Fruit fly (Drosophila melanogaster) Kc167 (cell line): ENCODE data around the gene CG9109.

Experiments used
- Myc ChIP-seq: fragments of >200 bp; optimal IDR thresholded peaks from 2 replicates; lab custom pipeline; 2017; ENCODE audit warnings: missing external identifiers
- Sin3A ChIP-seq: fragments of >200 bp; optimal IDR thresholded peaks from 2 replicates; lab custom pipeline; 2018; ENCODE audit warnings: missing external identifiers
- h ChIP-seq: fragments of >200 bp; optimal IDR thresholded peaks from 3 replicates; lab custom pipeline; 2018; ENCODE audit warnings: missing external identifiers
- ttk ChIP-seq: sonication (Bioruptor generic); optimal IDR thresholded peaks from 2 replicates; lab custom pipeline; 2017; ENCODE audit warnings: missing external identifiers

- TF ChIP-seq Myc (lab: Kevin White, UChicago) (no peak), h (lab: Kevin White, UChicago) (no peak), Sin3A (lab: Kevin White, UChicago) (no peak), ttk (lab: Kevin White, UChicago) (no peak)
Measured at dm6 chr2L:5986940-5987339, 47.3 kb downstream of the CG9109 start.
